Fruit fly (Drosophila melanogaster): ENCODE data around the gene nero.

nero gene

dm6 chr3R:31743279-31743678 is 4.1 kb downstream of the nero start, which contains the start of gene Tbca (continued):
- TF ChIP-seq CG1603 (tag; optimal IDR thresholded peaks at IDR 0.05) (peak; percentile 54), CG8388 (GFP tag; optimal IDR thresholded peaks at IDR 0.05) (peak; percentile 48), CG17829 (tag; optimal IDR thresholded peaks at IDR 0.05) (peak; percentile 9), CG18619 (GFP tag; optimal IDR thresholded peaks at IDR 0.05) (no peak), knrl (GFP tag; IDR thresholded peaks at IDR 0.05; ENCODE audit: partially characterized antibody) (peak; percentile 53), stwl (tag; optimal IDR thresholded peaks at IDR 0.05) (peak; percentile 11), BEAF-32 (GFP tag; optimal IDR thresholded peaks at IDR 0.05) (peak; percentile 68), CG9797 (GFP tag; optimal IDR thresholded peaks at IDR 0.05) (peak; percentile 29), hbn (GFP tag; IDR thresholded peaks at IDR 0.05; ENCODE audit: partially characterized antibody) (peak; percentile 48), CG9727 (GFP tag; optimal IDR thresholded peaks at IDR 0.05) (no peak), CG17385 (GFP tag; optimal IDR thresholded peaks at IDR 0.05) (no peak), Chrac-16 (GFP tag; optimal IDR thresholded peaks at IDR 0.05) (no peak), CG4282 (GFP tag; optimal IDR thresholded peaks at IDR 0.05) (no peak), sna (GFP tag; IDR thresholded peaks at IDR 0.05; ENCODE audit: partially characterized antibody) (peak; percentile 55; the same call in 1 of the 2 replicates), CG15514 (GFP tag; optimal IDR thresholded peaks at IDR 0.05) (peak; percentile 99), Opbp (GFP tag; IDR thresholded peaks at IDR 0.05; ENCODE audit: partially characterized antibody) (peak; percentile 55; the same call in 1 of the 3 replicates), Sry-β (GFP tag; optimal IDR thresholded peaks at IDR 0.05) (no peak), fd3F (GFP tag; optimal IDR thresholded peaks at IDR 0.05) (no peak), tna (GFP tag; IDR thresholded peaks at IDR 0.05; ENCODE audit: partially characterized antibody) (no peak), CG1529 (GFP tag; optimal IDR thresholded peaks at IDR 0.05) (no peak), kah (GFP tag; optimal IDR thresholded peaks at IDR 0.05) (no peak), Dref (GFP tag; IDR thresholded peaks at IDR 0.05) (no peak), fd102C (GFP tag; optimal IDR thresholded peaks at IDR 0.05) (no peak), CG6765 (GFP tag; optimal IDR thresholded peaks at IDR 0.05) (no peak), sqz (GFP tag; optimal IDR thresholded peaks at IDR 0.05) (peak; percentile 92), E2f2 (GFP tag; IDR thresholded peaks at IDR 0.05) (peak; percentile 98), aop (GFP tag; IDR thresholded peaks at IDR 0.05) (no peak), Awh (GFP tag; IDR thresholded peaks at IDR 0.05) (no peak), crp (GFP tag; optimal IDR thresholded peaks at IDR 0.05) (peak in 1 of 2 experiments; percentile 59), Stat92E (GFP tag; optimal IDR thresholded peaks at IDR 0.05) (no peak), pzg (GFP tag; optimal IDR thresholded peaks at IDR 0.05) (peak; percentile 79), CG14050 (GFP tag; IDR thresholded peaks at IDR 0.05) (no peak), Ada2b (GFP tag; IDR thresholded peaks at IDR 0.05) (no peak), CG15696 (tag; optimal IDR thresholded peaks at IDR 0.05) (no peak), ato (GFP tag; IDR thresholded peaks at IDR 0.05; ENCODE audit: partially characterized antibody) (peak; percentile 52; the same call in 1 of the 2 replicates), scrt (GFP tag; optimal IDR thresholded peaks at IDR 0.05) (no peak), CG17186 (GFP tag; optimal IDR thresholded peaks at IDR 0.05) (peak; percentile 55), CG17568 (GFP tag; optimal IDR thresholded peaks at IDR 0.05) (no peak), fd96Cb (tag; optimal IDR thresholded peaks at IDR 0.05) (no peak), gcm (GFP tag; optimal IDR thresholded peaks at IDR 0.05) (no peak), sens (GFP tag) (no peak), HLHmδ (GFP tag; optimal IDR thresholded peaks at IDR 0.05) (no peak), CTCF (GFP tag; optimal IDR thresholded peaks at IDR 0.05) (peak; percentile 59), rib (GFP tag; IDR thresholded peaks at IDR 0.05) (no peak), pfk (GFP tag; optimal IDR thresholded peaks at IDR 0.05) (peak; percentile 97), Mad (GFP tag; optimal IDR thresholded peaks at IDR 0.05) (no peak), CG42726 (GFP tag; IDR thresholded peaks at IDR 0.05; ENCODE audit: partially characterized antibody) (peak; percentile 31; the same call in 1 of the 2 replicates), CG5180 (GFP tag; optimal IDR thresholded peaks at IDR 0.05) (no peak), nom (GFP tag; optimal IDR thresholded peaks at IDR 0.05) (peak; percentile 3)
